Worm (Caenorhabditis elegans): ENCODE results near the gene flp-12.

- no peak for TF ChIP-seq cog-1 (tag; optimal IDR thresholded peaks at IDR 0.05)
- TF ChIP-seq flt-1 (GFP tag; IDR thresholded peaks at IDR 0.05): no peak
- TF ChIP-seq ref-1 (GFP tag; conservative IDR thresholded peaks at IDR 0.05): no peak
- no peak for TF ChIP-seq ztf-23 (GFP tag; IDR thresholded peaks at IDR 0.05)
- no peak for TF ChIP-seq klf-2 (GFP tag; conservative IDR thresholded peaks at IDR 0.05)
- TF ChIP-seq T22C8.4 (GFP tag; IDR thresholded peaks at IDR 0.05): no peak
- TF ChIP-seq tab-1 (GFP tag; IDR thresholded peaks at IDR 0.05): no peak
Observed at ce11 chrX:4578581-4578980, 13.6 kb downstream of the flp-12 start.

Measured in whole organism, midembryonic.